Worm (Caenorhabditis elegans) whole organism, midembryonic: ENCODE measurements around the gene pitr-6.

Experiments used
- T22C8.4 ChIP-seq: fragments of 200-800 bp; sonication (Bioruptor generic); IDR thresholded peaks from 2 replicates; pipeline ENCODE4 v1.3.6; 2022; ENCODE audit warnings: missing genetic modification characterization, missing compliant biosample characterization
- cog-1 ChIP-seq: sonication (generic microtip); optimal IDR thresholded peaks from 2 replicates; lab custom pipeline; 2016; ENCODE audit warnings: missing genetic modification characterization, missing compliant biosample characterization
- flt-1 ChIP-seq: fragments of 200-800 bp; sonication (Bioruptor generic); IDR thresholded peaks from 2 replicates; pipeline ENCODE4 v1.3.6; 2022; ENCODE audit warnings: missing genetic modification characterization, missing compliant biosample characterization
- klf-2 ChIP-seq: fragments of 200-800 bp; sonication (Bioruptor generic); conservative IDR thresholded peaks from 2 replicates; pipeline ENCODE4 v1.3.6; 2022; ENCODE audit warnings: missing genetic modification reagents, missing genetic modification characterization, missing compliant biosample characterization
- med-1 ChIP-seq: sonication (generic microtip); optimal IDR thresholded peaks from 2 replicates; lab custom pipeline; 2017; ENCODE audit warnings: missing genetic modification characterization, mild to moderate bottlenecking, missing compliant biosample characterization, antibody characterized with exemption, missing genetic modification reagents; ENCODE audit not compliant: insufficient read depth
- tab-1 ChIP-seq: fragments of 200-800 bp; sonication (Bioruptor generic); IDR thresholded peaks from 2 replicates; pipeline ENCODE4 v1.3.6; 2022; ENCODE audit warnings: missing genetic modification characterization, missing compliant biosample characterization
- ztf-23 ChIP-seq: fragments of 200-800 bp; sonication (Bioruptor generic); IDR thresholded peaks from 2 replicates; pipeline ENCODE4 v1.3.6; 2022; ENCODE audit warnings: missing genetic modification reagents, missing genetic modification characterization, missing compliant biosample characterization
- ztf-29 ChIP-seq: fragments of 200-800 bp; sonication (Bioruptor generic); IDR thresholded peaks from 2 replicates; pipeline ENCODE4 v1.3.6; 2022; ENCODE audit warnings: missing genetic modification reagents, missing genetic modification characterization, missing compliant biosample characterization

DNA sequence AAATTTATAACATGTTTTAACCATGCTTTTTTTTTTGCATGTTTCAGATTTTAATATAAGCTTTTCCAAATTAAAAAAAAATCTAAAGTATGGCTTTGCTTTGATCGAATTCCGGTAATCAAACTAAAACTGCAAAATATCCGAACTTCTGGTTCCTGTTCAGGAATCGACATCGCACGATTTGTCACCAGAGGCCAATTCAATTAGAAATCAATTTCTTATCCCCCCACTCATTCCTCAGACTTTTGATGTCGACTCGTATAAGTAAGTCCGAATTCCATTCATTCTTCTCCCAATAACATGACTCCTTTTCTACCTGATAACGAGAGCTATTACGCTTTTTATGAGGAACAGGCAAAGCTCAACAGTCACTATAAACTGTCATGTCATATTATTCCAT, 3.1 kb downstream of the pitr-6 start, which contains the start of gene srh-27:
- TF ChIP-seq cog-1 (tag; lab: Kevin White, UChicago) = no peak
- no peak for TF ChIP-seq tab-1 (GFP tag; lab: Robert Waterston, UW)
- TF ChIP-seq klf-2 = no peak
- no peak for TF ChIP-seq T22C8.4
- TF ChIP-seq med-1 (GFP tag; lab: Kevin White, UChicago) = no peak
- TF ChIP-seq ztf-23 (GFP tag; lab: Robert Waterston, UW) = no peak
- no peak for TF ChIP-seq flt-1 (GFP tag; lab: Robert Waterston, UW)
- no peak for TF ChIP-seq ztf-29
